Fruit fly (Drosophila melanogaster) whole organism, embryonic: ENCODE data around the gene Girdin.

Source experiments
- Adf1 ChIP-seq: fragments of 200-800 bp; sonication (Bioruptor generic); IDR thresholded peaks from 2 replicates; pipeline ENCODE4 v1.3.6; 2022; ENCODE audit warnings: missing biosample characterization, missing genetic modification characterization
- CG10267 ChIP-seq: fragments of 200-800 bp; sonication (Bioruptor generic); optimal IDR thresholded peaks from 2 replicates; lab custom pipeline; 2018; ENCODE audit warnings: missing biosample characterization, mild to moderate bottlenecking, missing genetic modification characterization, moderate library complexity
- CG10431 ChIP-seq: fragments of 200-800 bp; sonication (Bioruptor generic); optimal IDR thresholded peaks from 3 replicates; lab custom pipeline; 2018; ENCODE audit warnings: missing biosample characterization, mild to moderate bottlenecking, missing genetic modification characterization
- CG10565 ChIP-seq: fragments of 200-800 bp; sonication (Bioruptor generic); optimal IDR thresholded peaks from 3 replicates; lab custom pipeline; 2016; ENCODE audit warnings: missing biosample characterization, mild to moderate bottlenecking, missing genetic modification characterization
- CG13296 ChIP-seq: fragments of 200-800 bp; sonication (Bioruptor generic); optimal IDR thresholded peaks from 3 replicates; lab custom pipeline; 2018; ENCODE audit warnings: missing biosample characterization, mild to moderate bottlenecking, missing genetic modification characterization
- CG14710 ChIP-seq: fragments of 200-800 bp; sonication (Bioruptor generic); optimal IDR thresholded peaks from 3 replicates; lab custom pipeline; 2019; ENCODE audit warnings: missing biosample characterization, mild to moderate bottlenecking, missing genetic modification characterization, moderate library complexity
- CG15601 ChIP-seq: fragments of 200-800 bp; sonication (Bioruptor generic); optimal IDR thresholded peaks from 3 replicates; lab custom pipeline; 2019; ENCODE audit warnings: missing biosample characterization, mild to moderate bottlenecking, missing genetic modification characterization, moderate library complexity
- CG17328 ChIP-seq: fragments of 200-800 bp; sonication (Bioruptor generic); IDR thresholded peaks from 2 replicates; pipeline ENCODE4 v1.3.6; 2022; ENCODE audit warnings: missing biosample characterization, missing genetic modification characterization
- CG17912 ChIP-seq: fragments of 200-800 bp; sonication (Bioruptor generic); optimal IDR thresholded peaks from 2 replicates; lab custom pipeline; 2018; ENCODE audit warnings: missing biosample characterization, mild to moderate bottlenecking, missing genetic modification characterization
- CG18262 ChIP-seq: fragments of 200-800 bp; optimal IDR thresholded peaks from 3 replicates; lab custom pipeline; 2019; ENCODE audit warnings: missing biosample characterization, mild to moderate bottlenecking, missing genetic modification characterization, moderate library complexity
- CG18476 ChIP-seq: fragments of 200-800 bp; sonication (Bioruptor generic); optimal IDR thresholded peaks from 2 replicates; lab custom pipeline; 2016; ENCODE audit warnings: missing biosample characterization, mild to moderate bottlenecking, missing genetic modification characterization
- CG2129 ChIP-seq: fragments of 200-800 bp; sonication (Bioruptor generic); IDR thresholded peaks from 2 replicates; pipeline ENCODE4 v1.3.6; 2022; ENCODE audit warnings: missing biosample characterization, missing genetic modification characterization; ENCODE audit not compliant: partially characterized antibody
- CG32767 ChIP-seq: fragments of 200-800 bp; sonication (Bioruptor generic); IDR thresholded peaks from 2 replicates; pipeline ENCODE4 v1.3.6; 2022; ENCODE audit warnings: missing biosample characterization, missing genetic modification characterization
- CG3726 ChIP-seq: fragments of 200-800 bp; sonication (Bioruptor generic); IDR thresholded peaks from 3 replicates; pipeline ENCODE4, ENCODE4 v1.3.6; 2022; ENCODE audit warnings: missing biosample characterization, missing genetic modification characterization
- CG6765 ChIP-seq: fragments of 200-800 bp; sonication (Bioruptor generic); optimal IDR thresholded peaks from 3 replicates; lab custom pipeline; 2017; ENCODE audit warnings: missing biosample characterization, mild to moderate bottlenecking, missing genetic modification characterization
- CG7745 ChIP-seq: fragments of 200-800 bp; sonication (Bioruptor generic); optimal IDR thresholded peaks from 2 replicates; lab custom pipeline; 2018; ENCODE audit warnings: missing biosample characterization, mild to moderate bottlenecking, missing genetic modification characterization, moderate library complexity
- CG8290 ChIP-seq, 3 experiments: fragments of 200-800 bp; sonication (Bioruptor generic); optimal IDR thresholded peaks; 2 replicates each; lab custom pipeline; 2016 to 2019; ENCODE audit warnings: missing biosample characterization in 3 of 3, missing genetic modification characterization in 3 of 3, mild to moderate bottlenecking in 2 of 3, moderate library complexity in 1 of 3
- CG8359 ChIP-seq: fragments of 200-800 bp; sonication (Bioruptor generic); optimal IDR thresholded peaks from 2 replicates; lab custom pipeline; 2017; ENCODE audit warnings: missing biosample characterization, mild to moderate bottlenecking, missing genetic modification characterization, borderline replicate concordance
- CG9437 ChIP-seq: fragments of 200-800 bp; sonication (Bioruptor generic); optimal IDR thresholded peaks from 2 replicates; lab custom pipeline; 2018; ENCODE audit warnings: missing biosample characterization, mild to moderate bottlenecking, missing genetic modification characterization
- CG9797 ChIP-seq: fragments of 200-800 bp; sonication (Bioruptor generic); optimal IDR thresholded peaks from 3 replicates; lab custom pipeline; 2018; ENCODE audit warnings: missing biosample characterization, mild to moderate bottlenecking, missing genetic modification characterization
- Lpt ChIP-seq: fragments of >200 bp; optimal IDR thresholded peaks from 2 replicates; lab custom pipeline; 2018; ENCODE audit warnings: missing biosample characterization, missing genetic modification characterization
- MTF-1 ChIP-seq: fragments of 200-800 bp; sonication (Bioruptor generic); optimal IDR thresholded peaks from 2 replicates; lab custom pipeline; 2018; ENCODE audit warnings: missing biosample characterization, mild to moderate bottlenecking, missing genetic modification characterization, borderline replicate concordance
- NC2β ChIP-seq: fragments of 200-800 bp; sonication (Bioruptor generic); optimal IDR thresholded peaks from 2 replicates; lab custom pipeline; 2016; ENCODE audit warnings: missing biosample characterization, missing genetic modification characterization
- Spps ChIP-seq: fragments of 200-800 bp; sonication (Bioruptor generic); optimal IDR thresholded peaks from 2 replicates; lab custom pipeline; 2018; ENCODE audit warnings: missing biosample characterization, mild to moderate bottlenecking, missing genetic modification characterization
- Stat92E ChIP-seq, 3 experiments: fragments of >200 bp in 2 of 3; fragments of 200-800 bp in 1 of 3; sonication (Bioruptor generic) in 1 of 3; optimal IDR thresholded peaks; 2 replicates each; lab custom pipeline; 2017 to 2019; ENCODE audit warnings: missing biosample characterization in 3 of 3, missing genetic modification characterization in 3 of 3, mild to moderate bottlenecking in 1 of 3, moderate library complexity in 1 of 3
- Xrp1 ChIP-seq: fragments of 200-800 bp; sonication (Bioruptor generic); IDR thresholded peaks from 2 replicates; pipeline ENCODE4 v1.3.6; 2022; ENCODE audit warnings: missing biosample characterization, missing genetic modification characterization
- ab ChIP-seq: fragments of 200-800 bp; sonication (Bioruptor generic); optimal IDR thresholded peaks from 2 replicates; lab custom pipeline; 2016; ENCODE audit warnings: missing biosample characterization, missing genetic modification characterization
- ara ChIP-seq: fragments of 200-800 bp; sonication (Bioruptor generic); IDR thresholded peaks from 2 replicates; pipeline ENCODE4 v1.3.6; 2022; ENCODE audit warnings: missing biosample characterization, missing genetic modification characterization
- ato ChIP-seq: fragments of 200-800 bp; sonication (Bioruptor generic); IDR thresholded peaks from 2 replicates; pipeline ENCODE4 v1.3.6; 2022; ENCODE audit warnings: missing biosample characterization, missing genetic modification characterization; ENCODE audit not compliant: partially characterized antibody
- bsh ChIP-seq, 2 experiments: fragments of 200-800 bp; sonication (Bioruptor generic); optimal IDR thresholded peaks; 2 replicates each; lab custom pipeline; 2017 to 2018; ENCODE audit warnings: mild to moderate bottlenecking in 2 of 2, missing biosample characterization in 2 of 2, missing genetic modification characterization in 2 of 2, moderate library complexity in 1 of 2
- cwo ChIP-seq: fragments of 200-800 bp; sonication (Bioruptor generic); optimal IDR thresholded peaks from 3 replicates; lab custom pipeline; 2017; ENCODE audit warnings: missing biosample characterization, missing genetic modification characterization, mild to moderate bottlenecking, moderate library complexity, missing genetic modification reagents
- fd64A ChIP-seq: fragments of 200-800 bp; sonication (Bioruptor generic); optimal IDR thresholded peaks from 3 replicates; lab custom pipeline; 2018; ENCODE audit warnings: missing biosample characterization, mild to moderate bottlenecking, missing genetic modification characterization
- gcm ChIP-seq: fragments of 200-800 bp; sonication (Bioruptor generic); optimal IDR thresholded peaks from 2 replicates; lab custom pipeline; 2019; ENCODE audit warnings: missing biosample characterization, mild to moderate bottlenecking, missing genetic modification characterization, moderate library complexity
- hkb ChIP-seq, 2 experiments: fragments of 200-800 bp in 1 of 2; fragments of >200 bp in 1 of 2; sonication (Bioruptor generic) in 1 of 2; IDR thresholded peaks in 1 of 2; optimal IDR thresholded peaks in 1 of 2; 2 replicates each; pipeline versions ENCODE4 v1.3.6 to Lab custom; 2017 to 2022; ENCODE audit warnings: missing biosample characterization in 1 of 2, missing genetic modification characterization in 1 of 2
- jing ChIP-seq: fragments of 200-800 bp; sonication (Bioruptor generic); optimal IDR thresholded peaks from 2 replicates; lab custom pipeline; 2018; ENCODE audit warnings: missing biosample characterization, mild to moderate bottlenecking, missing genetic modification characterization
- lola ChIP-seq, 3 experiments: fragments of >200 bp in 2 of 3; fragments of 200-800 bp in 1 of 3; sonication (Bioruptor generic) in 1 of 3; optimal IDR thresholded peaks; 2 replicates each; lab custom pipeline; 2017 to 2019; ENCODE audit warnings: missing biosample characterization in 3 of 3, missing genetic modification characterization in 3 of 3, mild to moderate bottlenecking in 1 of 3, moderate library complexity in 1 of 3
- maf-S ChIP-seq: fragments of 200-800 bp; sonication (Bioruptor generic); optimal IDR thresholded peaks from 2 replicates; lab custom pipeline; 2016; ENCODE audit warnings: missing biosample characterization, missing genetic modification characterization
- nerfin-1 ChIP-seq: fragments of 200-800 bp; sonication (Bioruptor generic); optimal IDR thresholded peaks from 3 replicates; lab custom pipeline; 2019; ENCODE audit warnings: missing biosample characterization, mild to moderate bottlenecking, missing genetic modification characterization, moderate library complexity
- oc ChIP-seq: fragments of 200-800 bp; sonication (Bioruptor generic); optimal IDR thresholded peaks from 2 replicates; lab custom pipeline; 2018; ENCODE audit warnings: missing biosample characterization, mild to moderate bottlenecking, missing genetic modification characterization, moderate library complexity
- onecut ChIP-seq: fragments of 200-800 bp; sonication (Bioruptor generic); IDR thresholded peaks from 2 replicates; pipeline ENCODE4 v1.3.6; 2022; ENCODE audit warnings: missing biosample characterization, missing genetic modification characterization
- salm ChIP-seq: fragments of 200-800 bp; sonication (Bioruptor generic); optimal IDR thresholded peaks from 2 replicates; lab custom pipeline; 2018; ENCODE audit warnings: missing biosample characterization, mild to moderate bottlenecking, missing genetic modification characterization
- sc ChIP-seq, 3 experiments: fragments of >200 bp in 2 of 3; fragments of 200-800 bp in 1 of 3; sonication (Bioruptor generic) in 1 of 3; optimal IDR thresholded peaks; 2 replicates in 2 of 3; 3 replicates in 1 of 3; lab custom pipeline; 2017; ENCODE audit warnings: mild to moderate bottlenecking in 1 of 3, missing biosample characterization in 1 of 3, missing genetic modification characterization in 1 of 3, missing genetic modification reagents in 1 of 3
- scrt ChIP-seq: fragments of 200-800 bp; sonication (Bioruptor generic); optimal IDR thresholded peaks from 2 replicates; lab custom pipeline; 2018; ENCODE audit warnings: missing biosample characterization, mild to moderate bottlenecking, missing genetic modification characterization, moderate library complexity
- sens ChIP-seq: fragments of 200-800 bp; sonication (Bioruptor generic); peaks from one replicate; lab custom pipeline; 2016; ENCODE audit warnings: missing biosample characterization, missing genetic modification characterization
- sima ChIP-seq: fragments of 200-800 bp; sonication (Bioruptor generic); optimal IDR thresholded peaks from 2 replicates; lab custom pipeline; 2016; ENCODE audit warnings: missing biosample characterization, missing genetic modification characterization
- stwl ChIP-seq: fragments of 200-800 bp; sonication (Bioruptor generic); optimal IDR thresholded peaks from 3 replicates; lab custom pipeline; 2018; ENCODE audit warnings: missing biosample characterization, mild to moderate bottlenecking, missing genetic modification characterization, moderate library complexity
- vnd ChIP-seq: fragments of 200-800 bp; sonication (Bioruptor generic); IDR thresholded peaks from 3 replicates; pipeline ENCODE4 v1.3.6; 2022; ENCODE audit warnings: missing biosample characterization, missing genetic modification characterization; ENCODE audit not compliant: partially characterized antibody

Gene Girdin

DNA sequence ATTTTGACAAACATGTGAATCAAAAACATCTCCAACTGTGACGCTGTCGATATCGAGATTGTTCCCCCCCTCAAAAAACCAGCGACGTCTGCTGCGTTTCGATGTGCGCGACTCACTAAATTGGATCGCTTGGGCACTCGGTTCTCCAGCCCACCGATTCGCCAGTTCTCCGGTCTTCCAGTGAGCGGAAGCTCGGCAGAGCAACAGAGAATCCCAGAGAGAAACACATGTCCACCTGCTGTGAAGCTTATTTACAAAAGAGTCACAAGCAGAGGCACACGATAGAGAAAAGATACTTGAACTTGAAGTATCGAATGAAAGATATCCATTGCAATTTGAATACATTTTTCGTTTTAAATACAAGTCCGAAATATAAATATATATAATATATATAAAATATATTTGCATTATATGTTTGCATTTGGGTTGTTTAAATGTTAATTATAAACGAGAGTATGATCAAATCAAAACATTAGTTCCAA lies 44.6 kb upstream of the Girdin start (continued):
- TF ChIP-seq Adf1 (GFP tag; lab: Robert Waterston, UW) (no peak), jing (GFP tag; lab: Kevin White, UChicago) (no peak), CG10267 (tag; lab: Kevin White, UChicago) (peak; percentile 3), ab (GFP tag; lab: Kevin White, UChicago) (no peak), CG9437 (no peak), scrt (GFP tag; lab: Kevin White, UChicago) (peak; percentile 38), CG6765 (GFP tag; lab: Kevin White, UChicago) (no peak), stwl (tag; lab: Kevin White, UChicago) (no peak), CG18476 (GFP tag; lab: Kevin White, UChicago) (no peak), CG2129 (GFP tag; lab: Robert Waterston, UW) (no peak), CG10565 (GFP tag; lab: Kevin White, UChicago) (no peak), vnd (no peak), sc (optimal IDR thresholded peaks at IDR 0.05; lab: Kevin White, UChicago) (no peak), sc (GFP tag; optimal IDR thresholded peaks at IDR 0.05; lab: Kevin White, UChicago) (no peak), NC2β (no peak), cwo (GFP tag; lab: Kevin White, UChicago) (peak; percentile 20), maf-S (GFP tag; lab: Kevin White, UChicago) (no peak), sens (no peak)

DNA sequence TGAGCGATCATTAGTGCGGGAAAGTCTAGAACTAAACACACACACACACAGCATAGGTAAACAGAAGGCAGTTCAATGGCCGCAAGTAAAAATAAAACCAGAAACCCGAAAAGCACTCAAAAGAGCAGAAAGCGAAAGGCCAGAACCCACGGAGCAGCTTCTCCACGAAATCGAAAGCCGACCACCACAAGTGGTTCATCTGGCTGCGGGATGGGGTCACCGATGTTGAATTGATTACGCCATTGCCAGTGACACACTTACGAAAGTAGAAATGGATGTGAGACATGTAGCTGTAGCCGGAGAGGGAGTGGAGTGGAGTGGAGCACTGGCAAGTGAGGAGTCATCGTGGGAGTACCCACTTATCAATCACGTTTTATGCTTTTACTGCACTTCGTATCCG lies 37.3 kb upstream of the Girdin start:
- no peak for TF ChIP-seq CG13296 (GFP tag; lab: Kevin White, UChicago)
- peak; percentile 58 for TF ChIP-seq CG14710
- TF ChIP-seq fd64A (GFP tag; lab: Kevin White, UChicago) = peak; percentile 35
- peak; percentile 59 for TF ChIP-seq Spps (tag; lab: Kevin White, UChicago)
- peak; percentile 11; the same call in 1 of the 2 replicates for TF ChIP-seq Xrp1 (GFP tag; lab: Robert Waterston, UW)
- 0 out of 2 replicates have a peak, but pooled peaks have one; percentile 44 for TF ChIP-seq ara (GFP tag; lab: Robert Waterston, UW)
- TF ChIP-seq CG7745 (tag; lab: Kevin White, UChicago) = peak; percentile 64
- TF ChIP-seq CG3726 (GFP tag; lab: Robert Waterston, UW) = no peak
- TF ChIP-seq Lpt (GFP tag; lab: Kevin White, UChicago) = no peak
- peak in 1 of 3 experiments; percentile 33 for TF ChIP-seq lola (GFP tag; optimal IDR thresholded peaks at IDR 0.05; lab: Kevin White, UChicago)
- TF ChIP-seq bsh (GFP tag; optimal IDR thresholded peaks at IDR 0.05; lab: Kevin White, UChicago) = peak in 1 of 2 experiments; percentile 61
- TF ChIP-seq CG8290 (GFP tag; optimal IDR thresholded peaks at IDR 0.05; lab: Kevin White, UChicago) = no peak
- TF ChIP-seq CG8290 (tag; optimal IDR thresholded peaks at IDR 0.05; lab: Kevin White, UChicago) = peak in 1 of 2 experiments; percentile 38
- TF ChIP-seq sima = no peak
- TF ChIP-seq onecut (GFP tag; lab: Robert Waterston, UW) = peak; percentile 32; the same call in 1 of the 2 replicates
- TF ChIP-seq MTF-1 (GFP tag; lab: Kevin White, UChicago) = peak; percentile 10
- TF ChIP-seq CG9797 = no peak
- TF ChIP-seq ato (GFP tag; lab: Robert Waterston, UW) = no peak
- peak; percentile 64 for TF ChIP-seq gcm
- TF ChIP-seq salm = no peak
- no peak for TF ChIP-seq hkb (optimal IDR thresholded peaks at IDR 0.05; lab: Kevin White, UChicago)
- TF ChIP-seq hkb (GFP tag; IDR thresholded peaks at IDR 0.05; lab: Robert Waterston, UW) = no peak
- no peak for TF ChIP-seq Stat92E (GFP tag; optimal IDR thresholded peaks at IDR 0.05; lab: Kevin White, UChicago)
- TF ChIP-seq CG8359 (GFP tag; lab: Kevin White, UChicago) = no peak
- TF ChIP-seq CG18262 = peak; percentile 42
- no peak for TF ChIP-seq CG32767
- TF ChIP-seq CG15601 (tag; lab: Kevin White, UChicago) = peak; percentile 76
- no peak for TF ChIP-seq CG17912 (GFP tag; lab: Kevin White, UChicago)
- TF ChIP-seq oc (tag; lab: Kevin White, UChicago) = peak; percentile 0
- no peak for TF ChIP-seq CG17328 (GFP tag; lab: Robert Waterston, UW)
- peak; percentile 85 for TF ChIP-seq CG10431 (GFP tag; lab: Kevin White, UChicago)
- peak; percentile 29 for TF ChIP-seq nerfin-1 (tag; lab: Kevin White, UChicago)
